Fruit fly (Drosophila melanogaster) Kc167 (cell line): ENCODE results near the gene fw.

Experiments
- Myc ChIP-seq: fragments of >200 bp; optimal IDR thresholded peaks from 2 replicates; lab custom pipeline; 2017; ENCODE audit warnings: missing external identifiers
- Sin3A ChIP-seq: fragments of >200 bp; optimal IDR thresholded peaks from 2 replicates; lab custom pipeline; 2018; ENCODE audit warnings: missing external identifiers
- h ChIP-seq: fragments of >200 bp; optimal IDR thresholded peaks from 3 replicates; lab custom pipeline; 2018; ENCODE audit warnings: missing external identifiers
- insv ChIP-seq: fragments of >200 bp; optimal IDR thresholded peaks from 3 replicates; lab custom pipeline; 2018; ENCODE audit warnings: missing external identifiers
- psq ChIP-seq: fragments of >200 bp; optimal IDR thresholded peaks from 2 replicates; lab custom pipeline; 2017; ENCODE audit warnings: missing external identifiers
- ttk ChIP-seq: sonication (Bioruptor generic); optimal IDR thresholded peaks from 2 replicates; lab custom pipeline; 2017; ENCODE audit warnings: missing external identifiers

Gene fw

dm6 chrX:11988912-11989311 lies 14.8 kb downstream of the fw start, which contains the start of gene tsg:
TSS of gene tsg (minus strand) at chrX:11988948.
- no peak for TF ChIP-seq Myc (lab: Kevin White, UChicago)
- no peak for TF ChIP-seq h (lab: Kevin White, UChicago)
- no peak for TF ChIP-seq psq (lab: Kevin White, UChicago)
- TF ChIP-seq Sin3A (lab: Kevin White, UChicago) = no peak
- no peak for TF ChIP-seq ttk
- TF ChIP-seq insv (lab: Kevin White, UChicago) = no peak

- no peak for TF ChIP-seq psq (lab: Kevin White, UChicago)
- TF ChIP-seq h (lab: Kevin White, UChicago) = no peak
Observed at dm6 chrX:11987664-11988063, 16.1 kb downstream of the fw start, which contains the start of gene gd. TSS of gene gd (minus strand) at chrX:11987764.

dm6 chrX:11984987-11985386 lies 18.7 kb downstream of the fw start, which contains the start of gene cac:
TSS of gene cac (minus strand) at chrX:11985087.
- TF ChIP-seq psq (lab: Kevin White, UChicago) (no peak), insv (lab: Kevin White, UChicago) (no peak), Sin3A (lab: Kevin White, UChicago) (no peak), Myc (lab: Kevin White, UChicago) (no peak), ttk (no peak), h (lab: Kevin White, UChicago) (no peak)

dm6 chrX:11983838-11984237 lies 19.9 kb downstream of the fw start:
- TF ChIP-seq Sin3A (lab: Kevin White, UChicago) (no peak), h (lab: Kevin White, UChicago) (no peak), ttk (no peak), insv (lab: Kevin White, UChicago) (no peak), Myc (lab: Kevin White, UChicago) (no peak), psq (lab: Kevin White, UChicago) (no peak)
